Fruit fly (Drosophila melanogaster): Measurements from ENCODE around the gene CG14143.

Gene CG14143

dm6 chr3L:11094279-11094678, 40.5 kb upstream of the CG14143 start:
- TF ChIP-seq CG8159 (tag; optimal IDR thresholded peaks at IDR 0.05) (no peak), EcR (GFP tag; optimal IDR thresholded peaks at IDR 0.05) (peak; percentile 56)

- TF ChIP-seq CG8159 (tag; optimal IDR thresholded peaks at IDR 0.05): peak; percentile 71
- TF ChIP-seq CG34367 (tag; optimal IDR thresholded peaks at IDR 0.05): peak; percentile 51
- peak; percentile 83 for TF ChIP-seq CG4496 (GFP tag; IDR thresholded peaks at IDR 0.05)
- TF ChIP-seq Snoo (tag; optimal IDR thresholded peaks at IDR 0.05): peak; percentile 42
- TF ChIP-seq CG8301 (tag; optimal IDR thresholded peaks at IDR 0.05): peak; percentile 76
- peak; percentile 61 for TF ChIP-seq CG17806 (tag; optimal IDR thresholded peaks at IDR 0.05)
- peak; percentile 76 for TF ChIP-seq Ets98B (GFP tag; IDR thresholded peaks at IDR 0.05)
- peak; percentile 41 for TF ChIP-seq CG9948 (tag; optimal IDR thresholded peaks at IDR 0.05)
- peak; percentile 69 for TF ChIP-seq CG32121 (GFP tag; IDR thresholded peaks at IDR 0.05)
- 0 out of 2 replicates have a peak, but pooled peaks have one; percentile 6 for TF ChIP-seq rn (GFP tag; IDR thresholded peaks at IDR 0.05)
- TF ChIP-seq CG10348 (GFP tag; IDR thresholded peaks at IDR 0.05): no peak
- peak; percentile 88 for TF ChIP-seq Pif1A (GFP tag; optimal IDR thresholded peaks at IDR 0.05)
- TF ChIP-seq CG15710 (tag; optimal IDR thresholded peaks at IDR 0.05): peak; percentile 61
- peak; percentile 87 for TF ChIP-seq Pif1B (GFP tag; optimal IDR thresholded peaks at IDR 0.05)
- peak; percentile 13 for TF ChIP-seq CG13204 (GFP tag; optimal IDR thresholded peaks at IDR 0.05)
- TF ChIP-seq EcR (GFP tag; optimal IDR thresholded peaks at IDR 0.05): no peak
- peak; percentile 69 for TF ChIP-seq D1 (tag; optimal IDR thresholded peaks at IDR 0.05)
- peak; percentile 74 for TF ChIP-seq CG14655 (GFP tag; optimal IDR thresholded peaks at IDR 0.05)
- peak; percentile 94 for TF ChIP-seq CG12605 (GFP tag; IDR thresholded peaks at IDR 0.05)
- peak; percentile 93 for TF ChIP-seq gl (tag; optimal IDR thresholded peaks at IDR 0.05)
- TF ChIP-seq fd96Ca (GFP tag; IDR thresholded peaks at IDR 0.05): peak; percentile 82
These were observed 38.4 kb upstream of the CG14143 start, which contains the start of the genes CG46439, Iyd and CG33947 for dm6 chr3L:11096195-11096908. TSS of gene CG46439 (minus strand) at chr3L:11096245. TSS of gene Iyd (minus strand) at chr3L:11096245. TSS of gene CG33947 (plus strand) at chr3L:11096496.

dm6 chr3L:11097982-11098663, 36.7 kb upstream of the CG14143 start, which contains the start of the genes Irbp18 and APP-BP1:
TSS of gene Irbp18 (minus strand) at chr3L:11098186.
TSS of gene APP-BP1 (plus strand) at chr3L:11098412.
- peak; percentile 93 for TF ChIP-seq Snoo (tag; optimal IDR thresholded peaks at IDR 0.05)
- TF ChIP-seq CG17806 (tag; optimal IDR thresholded peaks at IDR 0.05): peak; percentile 89
- peak; percentile 94 for TF ChIP-seq Pif1B (GFP tag; optimal IDR thresholded peaks at IDR 0.05)
- peak; percentile 91 for TF ChIP-seq fd96Ca (GFP tag; IDR thresholded peaks at IDR 0.05)
- no peak for TF ChIP-seq EcR (GFP tag; optimal IDR thresholded peaks at IDR 0.05)
- TF ChIP-seq CG8301 (tag; optimal IDR thresholded peaks at IDR 0.05): peak; percentile 93
- peak; percentile 91 for TF ChIP-seq CG34367 (tag; optimal IDR thresholded peaks at IDR 0.05)
- TF ChIP-seq CG14655 (GFP tag; optimal IDR thresholded peaks at IDR 0.05): peak; percentile 94
- peak; percentile 90 for TF ChIP-seq CG15710 (tag; optimal IDR thresholded peaks at IDR 0.05)
- peak; percentile 91 for TF ChIP-seq CG8159 (tag; optimal IDR thresholded peaks at IDR 0.05)
- peak; percentile 89 for TF ChIP-seq CG32121 (GFP tag; IDR thresholded peaks at IDR 0.05)
- TF ChIP-seq rn (GFP tag; IDR thresholded peaks at IDR 0.05): peak; percentile 77
- TF ChIP-seq CG10348 (GFP tag; IDR thresholded peaks at IDR 0.05): peak; percentile 72
- peak; percentile 96 for TF ChIP-seq Pif1A (GFP tag; optimal IDR thresholded peaks at IDR 0.05)
- TF ChIP-seq D1 (tag; optimal IDR thresholded peaks at IDR 0.05): peak; percentile 89
- no peak for TF ChIP-seq CG13204 (GFP tag; optimal IDR thresholded peaks at IDR 0.05)
- peak; percentile 76 for TF ChIP-seq CG12605 (GFP tag; IDR thresholded peaks at IDR 0.05)
- TF ChIP-seq gl (tag; optimal IDR thresholded peaks at IDR 0.05): peak; percentile 80
- peak; percentile 91 for TF ChIP-seq CG9948 (tag; optimal IDR thresholded peaks at IDR 0.05)
- TF ChIP-seq Ets98B (GFP tag; IDR thresholded peaks at IDR 0.05): peak; percentile 89
- peak; percentile 93 for TF ChIP-seq CG4496 (GFP tag; IDR thresholded peaks at IDR 0.05)

- TF ChIP-seq Ets98B (GFP tag; IDR thresholded peaks at IDR 0.05): no peak
- TF ChIP-seq Snoo (tag; optimal IDR thresholded peaks at IDR 0.05): no peak
- no peak for TF ChIP-seq D1 (tag; optimal IDR thresholded peaks at IDR 0.05)
- TF ChIP-seq CG14655 (GFP tag; optimal IDR thresholded peaks at IDR 0.05): no peak
- TF ChIP-seq CG4496 (GFP tag; IDR thresholded peaks at IDR 0.05): no peak
- no peak for TF ChIP-seq rn (GFP tag; IDR thresholded peaks at IDR 0.05)
- no peak for TF ChIP-seq CG12605 (GFP tag; IDR thresholded peaks at IDR 0.05)
- no peak for TF ChIP-seq CG15710 (tag; optimal IDR thresholded peaks at IDR 0.05)
- no peak for TF ChIP-seq CG13204 (GFP tag; optimal IDR thresholded peaks at IDR 0.05)
- TF ChIP-seq Pif1A (GFP tag; optimal IDR thresholded peaks at IDR 0.05): no peak
- TF ChIP-seq CG32121 (GFP tag; IDR thresholded peaks at IDR 0.05): no peak
- TF ChIP-seq fd96Ca (GFP tag; IDR thresholded peaks at IDR 0.05): no peak
- no peak for TF ChIP-seq Pif1B (GFP tag; optimal IDR thresholded peaks at IDR 0.05)
- TF ChIP-seq CG9948 (tag; optimal IDR thresholded peaks at IDR 0.05): no peak
- no peak for TF ChIP-seq EcR (GFP tag; optimal IDR thresholded peaks at IDR 0.05)
- TF ChIP-seq CG8159 (tag; optimal IDR thresholded peaks at IDR 0.05): no peak
- TF ChIP-seq gl (tag; optimal IDR thresholded peaks at IDR 0.05): no peak
- TF ChIP-seq CG10348 (GFP tag; IDR thresholded peaks at IDR 0.05): no peak
- no peak for TF ChIP-seq CG17806 (tag; optimal IDR thresholded peaks at IDR 0.05)
- no peak for TF ChIP-seq CG34367 (tag; optimal IDR thresholded peaks at IDR 0.05)
These were observed 33.2 kb upstream of the CG14143 start, which contains the start of gene Elo68beta for dm6 chr3L:11101598-11101997. TSS of gene Elo68beta (minus strand) at chr3L:11101698.

- TF ChIP-seq Snoo (tag; optimal IDR thresholded peaks at IDR 0.05) (no peak), CG8301 (tag; optimal IDR thresholded peaks at IDR 0.05) (no peak), CG17806 (tag; optimal IDR thresholded peaks at IDR 0.05) (no peak), CG12605 (GFP tag; IDR thresholded peaks at IDR 0.05) (no peak), CG34367 (tag; optimal IDR thresholded peaks at IDR 0.05) (no peak), Pif1B (GFP tag; optimal IDR thresholded peaks at IDR 0.05) (no peak), CG4496 (GFP tag; IDR thresholded peaks at IDR 0.05) (no peak), fd96Ca (GFP tag; IDR thresholded peaks at IDR 0.05) (no peak), Ets98B (GFP tag; IDR thresholded peaks at IDR 0.05) (no peak), gl (tag; optimal IDR thresholded peaks at IDR 0.05) (no peak), D1 (tag; optimal IDR thresholded peaks at IDR 0.05) (no peak), CG32121 (GFP tag; IDR thresholded peaks at IDR 0.05) (no peak), Pif1A (GFP tag; optimal IDR thresholded peaks at IDR 0.05) (no peak)
These were observed 31.9 kb upstream of the CG14143 start, which contains the start of gene Elo68alpha for dm6 chr3L:11102930-11103329. TSS of gene Elo68alpha (minus strand) at chr3L:11103030.
